Worm (Caenorhabditis elegans) whole organism, mixed stage, embryonic: ENCODE data around the gene srx-2.

Experiments
- elt-3 ChIP-seq: fragments of 150-350 bp; optimal IDR thresholded peaks from 2 replicates; lab custom pipeline; 2014; ENCODE audit warnings: missing biosample characterization, missing genetic modification characterization
- nhr-237 ChIP-seq: fragments of 150-350 bp; optimal IDR thresholded peaks from 2 replicates; lab custom pipeline; 2014; ENCODE audit warnings: missing biosample characterization, missing genetic modification characterization

ce11 chrV:8966086-8966485 is 43.2 kb upstream of the srx-2 start, which contains the start of gene nhr-219:
- TF ChIP-seq nhr-237 (tag; lab: Kevin White, UChicago) (no peak), elt-3 (tag; lab: Kevin White, UChicago) (no peak)
